Worm (Caenorhabditis elegans): ENCODE results near the gene T26H5.4.

- TF ChIP-seq ceh-45 (GFP tag; IDR thresholded peaks at IDR 0.05) (no peak), pag-3 (tag; optimal IDR thresholded peaks at IDR 0.05; ENCODE audit: borderline replicate concordance) (no peak)
These were observed 48.7 kb downstream of the T26H5.4 start, which contains the start of the genes T06E6.15 and sri-7 for ce11 chrV:15399691-15400377.

Measured in whole organism, late embryonic.